Worm (Caenorhabditis elegans) whole organism, L1 larva: ENCODE measurements around the gene marc-1.

ENCODE experiments used
- C04F5.9 ChIP-seq: sonication (generic microtip); optimal IDR thresholded peaks from 2 replicates; lab custom pipeline; 2016; ENCODE audit warnings: missing genetic modification characterization, missing compliant biosample characterization
- C16A3.4 ChIP-seq: fragments of 150-350 bp; optimal IDR thresholded peaks from 2 replicates; lab custom pipeline; 2014; ENCODE audit warnings: missing biosample characterization, missing genetic modification characterization
- F16B12.6 ChIP-seq: fragments of 150-350 bp; optimal IDR thresholded peaks from 2 replicates; lab custom pipeline; 2014; ENCODE audit warnings: missing biosample characterization, missing genetic modification characterization
- aha-1 ChIP-seq: fragments of 150-350 bp; optimal IDR thresholded peaks from 2 replicates; lab custom pipeline; 2014; ENCODE audit warnings: missing biosample characterization, missing genetic modification characterization
- alr-1 ChIP-seq: fragments of 200-800 bp; sonication (Bioruptor generic); optimal IDR thresholded peaks from 2 replicates; lab custom pipeline; 2018; ENCODE audit warnings: borderline replicate concordance, mild to moderate bottlenecking, missing genetic modification characterization, missing compliant biosample characterization
- ama-1 ChIP-seq: fragments of 150-350 bp; optimal IDR thresholded peaks from 2 replicates; lab custom pipeline; 2014
- blmp-1 ChIP-seq: fragments of 150-350 bp; optimal IDR thresholded peaks from 2 replicates; lab custom pipeline; 2014; ENCODE audit warnings: missing biosample characterization, missing genetic modification characterization
- ceh-63 ChIP-seq: fragments of 200-800 bp; sonication (Bioruptor generic); optimal IDR thresholded peaks from 2 replicates; lab custom pipeline; 2018; ENCODE audit warnings: mild to moderate bottlenecking, missing genetic modification characterization, missing compliant biosample characterization
- ceh-8 ChIP-seq: fragments of 200-800 bp; sonication (Bioruptor generic); optimal IDR thresholded peaks from 2 replicates; lab custom pipeline; 2018; ENCODE audit warnings: mild to moderate bottlenecking, missing genetic modification characterization, moderate library complexity, missing compliant biosample characterization
- ceh-88 ChIP-seq: fragments of 200-800 bp; sonication (Bioruptor generic); IDR thresholded peaks from 2 replicates; pipeline ENCODE4 v1.3.6; 2022; ENCODE audit warnings: missing genetic modification characterization, missing compliant biosample characterization
- dpl-1 ChIP-seq, 3 experiments: fragments of 150-350 bp in 2 of 3; sonication (generic microtip) in 1 of 3; optimal IDR thresholded peaks; 2 replicates each; lab custom pipeline; 2014 to 2017; ENCODE audit warnings: missing biosample characterization in 3 of 3, missing genetic modification characterization in 3 of 3, missing genetic modification reagents in 3 of 3
- efl-1 ChIP-seq, 4 experiments: fragments of 150-350 bp; optimal IDR thresholded peaks in 3 of 4; peaks in 1 of 4; 1 replicate in 1 of 4; 2 replicates in 3 of 4; lab custom pipeline; 2014; ENCODE audit warnings: missing biosample characterization in 2 of 4, missing genetic modification characterization in 2 of 4, missing genetic modification reagents in 2 of 4
- efl-3 ChIP-seq: fragments of 200-800 bp; sonication (Bioruptor generic); optimal IDR thresholded peaks from 2 replicates; lab custom pipeline; 2018; ENCODE audit warnings: mild to moderate bottlenecking, missing genetic modification characterization, missing compliant biosample characterization
- egl-13 ChIP-seq: sonication (generic microtip); optimal IDR thresholded peaks from 2 replicates; lab custom pipeline; 2016; ENCODE audit warnings: missing genotype, missing genetic modification reagents, missing genetic modification characterization, missing compliant biosample characterization
- elt-2 ChIP-seq: sonication (generic microtip); optimal IDR thresholded peaks from 2 replicates; lab custom pipeline; 2016; ENCODE audit warnings: missing genetic modification characterization, mild to moderate bottlenecking, inconsistent platforms, missing compliant biosample characterization, missing genetic modification reagents
- elt-3 ChIP-seq, 6 experiments: fragments of 150-350 bp in 1 of 6; sonication (generic microtip); optimal IDR thresholded peaks; 2 replicates each; lab custom pipeline; 2017 to 2018; ENCODE audit warnings: missing biosample characterization in 6 of 6, missing genetic modification characterization in 6 of 6, inconsistent platforms in 1 of 6
- ets-5 ChIP-seq: fragments of 200-800 bp; sonication (Bioruptor generic); IDR thresholded peaks from 2 replicates; pipeline ENCODE4 v1.3.6; 2022; ENCODE audit warnings: missing genetic modification characterization, missing compliant biosample characterization
- fkh-10 ChIP-seq: sonication (generic microtip); optimal IDR thresholded peaks from 2 replicates; lab custom pipeline; 2017; ENCODE audit warnings: missing biosample characterization, missing genetic modification reagents, missing genetic modification characterization
- fkh-8 ChIP-seq: sonication (generic microtip); optimal IDR thresholded peaks from 2 replicates; lab custom pipeline; 2016; ENCODE audit warnings: mild to moderate bottlenecking, missing genetic modification characterization, missing compliant biosample characterization
- grh-1 ChIP-seq: fragments of 200-800 bp; sonication (Bioruptor generic); IDR thresholded peaks from 2 replicates; pipeline ENCODE4 v1.3.6; 2022; ENCODE audit warnings: missing genetic modification reagents, missing genetic modification characterization, missing compliant biosample characterization
- hlh-17 ChIP-seq: fragments of 200-800 bp; sonication (Bioruptor generic); optimal IDR thresholded peaks from 2 replicates; lab custom pipeline; 2018; ENCODE audit warnings: missing genetic modification characterization, mild to moderate bottlenecking, missing compliant biosample characterization, moderate library complexity, borderline replicate concordance
- hlh-4 ChIP-seq: sonication (generic microtip); optimal IDR thresholded peaks from 2 replicates; lab custom pipeline; 2016; ENCODE audit warnings: mild to moderate bottlenecking, missing genetic modification characterization, missing compliant biosample characterization
- irx-1 ChIP-seq: sonication (generic microtip); optimal IDR thresholded peaks from 2 replicates; lab custom pipeline; 2016; ENCODE audit warnings: missing genetic modification characterization, missing compliant biosample characterization
- isw-1 ChIP-seq: fragments of 200-800 bp; sonication (Bioruptor generic); IDR thresholded peaks from 2 replicates; pipeline ENCODE4 v1.3.6; 2022; ENCODE audit warnings: missing genetic modification characterization, missing compliant biosample characterization
- lin-15B ChIP-seq: fragments of 150-350 bp; sonication (generic microtip); optimal IDR thresholded peaks from 3 replicates; lab custom pipeline; 2014; ENCODE audit warnings: missing biosample characterization, missing genetic modification characterization
- lin-35 ChIP-seq, 2 experiments: fragments of 150-350 bp; optimal IDR thresholded peaks; 2 replicates each; lab custom pipeline; 2014; ENCODE audit warnings: missing biosample characterization in 2 of 2, missing genetic modification characterization in 2 of 2, missing genetic modification reagents in 2 of 2
- lin-39 ChIP-seq: fragments of 150-350 bp; optimal IDR thresholded peaks from 2 replicates; lab custom pipeline; 2014; ENCODE audit warnings: missing biosample characterization, missing genetic modification reagents, missing genetic modification characterization
- lir-3 ChIP-seq: sonication (generic microtip); optimal IDR thresholded peaks from 2 replicates; lab custom pipeline; 2016; ENCODE audit warnings: mild to moderate bottlenecking, missing genetic modification characterization, moderate library complexity, missing compliant biosample characterization; ENCODE audit not compliant: poor library complexity
- lsy-2 ChIP-seq, 2 experiments: fragments of 150-350 bp; optimal IDR thresholded peaks; 2 replicates each; lab custom pipeline; 2014; ENCODE audit warnings: missing biosample characterization in 2 of 2, missing genetic modification characterization in 2 of 2
- mab-9 ChIP-seq: fragments of 200-800 bp; sonication (Bioruptor generic); IDR thresholded peaks from 2 replicates; pipeline ENCODE4 v1.3.6; 2022; ENCODE audit warnings: missing genetic modification reagents, missing genetic modification characterization, missing compliant biosample characterization
- mdl-1 ChIP-seq, 2 experiments: fragments of 150-350 bp; optimal IDR thresholded peaks; 2 replicates each; lab custom pipeline; 2014 to 2017; ENCODE audit warnings: missing biosample characterization in 2 of 2, missing genetic modification characterization in 2 of 2, inconsistent platforms in 1 of 2
- mep-1 ChIP-seq: fragments of 150-350 bp; optimal IDR thresholded peaks from 2 replicates; lab custom pipeline; 2014; ENCODE audit warnings: missing biosample characterization, missing genetic modification characterization
- nhr-11 ChIP-seq: fragments of 150-350 bp; optimal IDR thresholded peaks from 2 replicates; lab custom pipeline; 2014; ENCODE audit warnings: missing biosample characterization, missing genetic modification characterization
- nhr-76 ChIP-seq: sonication (generic microtip); optimal IDR thresholded peaks from 2 replicates; lab custom pipeline; 2017; ENCODE audit warnings: missing biosample characterization, missing genetic modification characterization
- nhr-85 ChIP-seq: sonication (generic microtip); peaks from one replicate; lab custom pipeline; 2016; ENCODE audit warnings: missing genetic modification characterization, inconsistent platforms, missing compliant biosample characterization
- pag-3 ChIP-seq: sonication (generic microtip); optimal IDR thresholded peaks from 2 replicates; lab custom pipeline; 2017; ENCODE audit warnings: missing genetic modification characterization, mild to moderate bottlenecking, missing compliant biosample characterization, antibody characterized with exemption, borderline replicate concordance; ENCODE audit not compliant: insufficient read depth
- pax-3 ChIP-seq: fragments of 200-800 bp; sonication (Bioruptor generic); optimal IDR thresholded peaks from 2 replicates; lab custom pipeline; 2018; ENCODE audit warnings: mild to moderate bottlenecking, missing genetic modification characterization, moderate library complexity, missing compliant biosample characterization
- rnt-1 ChIP-seq: sonication (generic microtip); optimal IDR thresholded peaks from 2 replicates; lab custom pipeline; 2016; ENCODE audit warnings: mild to moderate bottlenecking, missing genetic modification characterization, moderate library complexity, missing compliant biosample characterization
- snpc-4 ChIP-seq: fragments of 150-350 bp; optimal IDR thresholded peaks from 2 replicates; lab custom pipeline; 2014; ENCODE audit warnings: missing biosample characterization, missing genetic modification characterization
- sox-4 ChIP-seq: sonication (generic microtip); optimal IDR thresholded peaks from 2 replicates; lab custom pipeline; 2016; ENCODE audit warnings: missing genetic modification characterization, missing compliant biosample characterization
- sptf-1 ChIP-seq: fragments of 150-350 bp; optimal IDR thresholded peaks from 2 replicates; lab custom pipeline; 2014; ENCODE audit warnings: missing biosample characterization, missing genetic modification characterization
- swsn-7 ChIP-seq: sonication (generic microtip); optimal IDR thresholded peaks from 2 replicates; lab custom pipeline; 2016; ENCODE audit warnings: missing genetic modification characterization, missing compliant biosample characterization
- tbx-2 ChIP-seq: sonication (generic microtip); optimal IDR thresholded peaks from 2 replicates; lab custom pipeline; 2016; ENCODE audit warnings: missing genetic modification characterization, missing compliant biosample characterization
- tlp-1 ChIP-seq: fragments of 150-350 bp; optimal IDR thresholded peaks from 2 replicates; lab custom pipeline; 2014; ENCODE audit warnings: missing biosample characterization, missing genetic modification characterization
- unc-98 ChIP-seq: fragments of 200-800 bp; sonication (Bioruptor generic); IDR thresholded peaks from 2 replicates; pipeline ENCODE4 v1.3.6; 2022; ENCODE audit warnings: missing genetic modification characterization, missing compliant biosample characterization
- xbp-1 ChIP-seq: sonication (generic microtip); optimal IDR thresholded peaks from 2 replicates; lab custom pipeline; 2016; ENCODE audit warnings: missing genetic modification characterization, missing compliant biosample characterization
- zag-1 ChIP-seq: fragments of 150-350 bp; optimal IDR thresholded peaks from 2 replicates; lab custom pipeline; 2014; ENCODE audit warnings: missing biosample characterization, missing genetic modification characterization
- ztf-11 ChIP-seq, 2 experiments: sonication (generic microtip); optimal IDR thresholded peaks; 2 replicates each; lab custom pipeline; 2016 to 2017; ENCODE audit warnings: missing genetic modification characterization in 2 of 2, missing biosample characterization in 1 of 2, missing compliant biosample characterization in 1 of 2

marc-1 gene

DNA sequence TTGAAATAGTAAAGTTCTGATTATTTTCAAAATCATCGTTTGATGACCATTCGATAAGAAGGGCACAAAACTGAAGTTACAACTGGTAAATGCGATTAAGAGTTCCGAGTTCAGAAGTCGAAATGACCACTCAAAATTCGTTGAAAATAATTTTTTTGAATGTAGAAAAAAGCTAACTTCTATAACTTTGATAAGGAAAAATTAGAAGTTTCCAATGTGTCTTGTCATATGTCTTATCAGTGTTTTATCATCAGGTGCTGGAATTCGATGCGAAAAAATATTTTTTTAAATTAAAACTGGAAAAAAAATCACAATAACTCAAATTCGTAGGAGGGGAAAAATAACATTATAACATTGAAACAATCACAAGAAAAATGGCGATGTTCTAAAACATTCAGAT is 13.8 kb upstream of the marc-1 start:
- peak in 1 of 2 experiments; percentile 8 for TF ChIP-seq lin-35 (GFP tag; optimal IDR thresholded peaks at IDR 0.05; lab: Kevin White, UChicago)
- TF ChIP-seq sptf-1 (tag; lab: Kevin White, UChicago): no peak
- TF ChIP-seq dpl-1 (GFP tag; optimal IDR thresholded peaks at IDR 0.05; lab: Kevin White, UChicago): no peak
- TF ChIP-seq elt-2 (tag; lab: Kevin White, UChicago): peak; percentile 21
- TF ChIP-seq, all 84 proteins: peak for 2

ce11 chrV:9729462-9730162 is 9.9 kb upstream of the marc-1 start, which contains the start of the genes aagr-3 and drap-1:
Gene aagr-3, minus strand, starts transcription at chrV:9729512.
Gene drap-1, plus strand, starts transcription at chrV:9730106.
- TF ChIP-seq hlh-17: no peak
- no peak for TF ChIP-seq fkh-10
- no peak for TF ChIP-seq pax-3
- no peak for TF ChIP-seq ceh-63 (GFP tag; lab: Kevin White, UChicago)
- TF ChIP-seq aha-1 (tag; lab: Kevin White, UChicago): no peak
- peak in 1 of 2 experiments; percentile 42 for TF ChIP-seq mdl-1 (tag; optimal IDR thresholded peaks at IDR 0.05; lab: Kevin White, UChicago)
- no peak for TF ChIP-seq lin-39 (tag; lab: Kevin White, UChicago)
- TF ChIP-seq ceh-88 (GFP tag; lab: Robert Waterston, UW): no peak
- no peak for TF ChIP-seq zag-1 (tag; lab: Kevin White, UChicago)
- peak; percentile 79 to 89 for TF ChIP-seq lin-35 (GFP tag; optimal IDR thresholded peaks at IDR 0.05; lab: Kevin White, UChicago)
- TF ChIP-seq mab-9 (GFP tag; lab: Robert Waterston, UW): no peak
- TF ChIP-seq egl-13 (tag; lab: Kevin White, UChicago): no peak
- TF ChIP-seq swsn-7 (tag; lab: Kevin White, UChicago): peak; percentile 36
- TF ChIP-seq pag-3: no peak
- peak; percentile 52 to 84 (median 75) for TF ChIP-seq dpl-1 (GFP tag; optimal IDR thresholded peaks at IDR 0.05; lab: Kevin White, UChicago)
- TF ChIP-seq F16B12.6: no peak
- no peak for TF ChIP-seq isw-1 (GFP tag; lab: Robert Waterston, UW)
- TF ChIP-seq efl-3 (GFP tag; lab: Kevin White, UChicago): no peak
- peak; percentile 11 for TF ChIP-seq elt-2 (tag; lab: Kevin White, UChicago)
- TF ChIP-seq elt-3 (tag; optimal IDR thresholded peaks at IDR 0.05; lab: Kevin White, UChicago): peak in 1 of 6 experiments; percentile 65
- no peak for TF ChIP-seq C04F5.9 (tag; lab: Kevin White, UChicago)
- peak; percentile 21 to 71 for TF ChIP-seq efl-1 (optimal IDR thresholded peaks at IDR 0.05; lab: Kevin White, UChicago)
- TF ChIP-seq efl-1 (GFP tag; optimal IDR thresholded peaks at IDR 0.05 in 1 of 2; lab: Kevin White, UChicago): peak; percentile 80 to 97
- no peak for TF ChIP-seq grh-1 (GFP tag; lab: Robert Waterston, UW)
- TF ChIP-seq C16A3.4 (tag; lab: Kevin White, UChicago): peak; percentile 76
- peak; percentile 67 for TF ChIP-seq blmp-1
- no peak for TF ChIP-seq nhr-76 (tag; lab: Kevin White, UChicago)
- no peak for TF ChIP-seq tbx-2 (tag; lab: Kevin White, UChicago)
- no peak for TF ChIP-seq sox-4
- TF ChIP-seq tlp-1 (tag; lab: Kevin White, UChicago): no peak
- TF ChIP-seq nhr-85: peak; percentile 52
- peak; percentile 56 for TF ChIP-seq lin-15B
- no peak for TF ChIP-seq lir-3 (tag; lab: Kevin White, UChicago)
- TF ChIP-seq snpc-4 (tag; lab: Kevin White, UChicago): no peak
- no peak for TF ChIP-seq fkh-8 (tag; lab: Kevin White, UChicago)
- peak; percentile 54 for TF ChIP-seq mep-1
- peak; percentile 99 for TF ChIP-seq xbp-1 (tag; lab: Kevin White, UChicago)
- TF ChIP-seq lsy-2 (tag; optimal IDR thresholded peaks at IDR 0.05; lab: Kevin White, UChicago): peak; percentile 51 to 88
- no peak for TF ChIP-seq ztf-11 (tag; optimal IDR thresholded peaks at IDR 0.05; lab: Kevin White, UChicago)
- no peak for TF ChIP-seq nhr-11 (tag; lab: Kevin White, UChicago)
- no peak for TF ChIP-seq hlh-4
- no peak for TF ChIP-seq unc-98 (GFP tag; lab: Robert Waterston, UW)
- peak; percentile 12 for TF ChIP-seq rnt-1 (tag; lab: Kevin White, UChicago)
- TF ChIP-seq ceh-8 (GFP tag; lab: Kevin White, UChicago): no peak
- no peak for TF ChIP-seq ets-5 (GFP tag; lab: Robert Waterston, UW)
- no peak for TF ChIP-seq irx-1 (tag; lab: Kevin White, UChicago)
- TF ChIP-seq ama-1 (lab: Kevin White, UChicago): peak; percentile 37
- TF ChIP-seq alr-1 (tag; lab: Kevin White, UChicago): no peak
